Worm (Caenorhabditis elegans): ENCODE measurements around the gene str-30.

The str-30 gene

ce11 chrV:3724772-3725171, at the start of gene str-30:
Gene str-30, plus strand, starts transcription at chrV:3725072.
- TF ChIP-seq W03F9.2 (tag; optimal IDR thresholded peaks at IDR 0.05) (no peak), him-1 (tag; optimal IDR thresholded peaks at IDR 0.05) (no peak), dao-5 (tag; optimal IDR thresholded peaks at IDR 0.05) (no peak)

ce11 chrV:3677212-3677611, 47.7 kb upstream of the str-30 start:
- TF ChIP-seq dao-5 (tag; optimal IDR thresholded peaks at IDR 0.05) (no peak), W03F9.2 (tag; optimal IDR thresholded peaks at IDR 0.05) (no peak), him-1 (tag; optimal IDR thresholded peaks at IDR 0.05) (no peak)

ce11 chrV:3678513-3678912, 46.4 kb upstream of the str-30 start:
- TF ChIP-seq W03F9.2 (tag; optimal IDR thresholded peaks at IDR 0.05), result no peak
- no peak for TF ChIP-seq him-1 (tag; optimal IDR thresholded peaks at IDR 0.05)
- TF ChIP-seq dao-5 (tag; optimal IDR thresholded peaks at IDR 0.05), result no peak

- TF ChIP-seq W03F9.2 (tag; optimal IDR thresholded peaks at IDR 0.05), result no peak
- TF ChIP-seq dao-5 (tag; optimal IDR thresholded peaks at IDR 0.05), result no peak
- TF ChIP-seq him-1 (tag; optimal IDR thresholded peaks at IDR 0.05), result no peak
Observed at ce11 chrV:3682553-3682952, 42.3 kb upstream of the str-30 start, which contains the start of gene W08A12.3. Gene W08A12.3, plus strand, starts transcription at chrV:3682853.

- TF ChIP-seq dao-5 (tag; optimal IDR thresholded peaks at IDR 0.05) (no peak), him-1 (tag; optimal IDR thresholded peaks at IDR 0.05) (no peak), W03F9.2 (tag; optimal IDR thresholded peaks at IDR 0.05) (no peak)
Observed at ce11 chrV:3685790-3686208, 39.1 kb upstream of the str-30 start, which contains the start of gene W08A12.2. Gene W08A12.2, minus strand, starts transcription at chrV:3685892.

- no peak for TF ChIP-seq W03F9.2 (tag; optimal IDR thresholded peaks at IDR 0.05)
Observed at ce11 chrV:3686292-3686691, 38.6 kb upstream of the str-30 start.

ce11 chrV:3686899-3687298, 38.0 kb upstream of the str-30 start, which contains the start of gene unc-132:
Gene unc-132, plus strand, starts transcription at chrV:3687106.
- TF ChIP-seq him-1 (tag; optimal IDR thresholded peaks at IDR 0.05) (no peak), dao-5 (tag; optimal IDR thresholded peaks at IDR 0.05) (no peak), W03F9.2 (tag; optimal IDR thresholded peaks at IDR 0.05) (no peak)

ce11 chrV:3688733-3689132, 36.1 kb upstream of the str-30 start:
- TF ChIP-seq W03F9.2 (tag; optimal IDR thresholded peaks at IDR 0.05) (no peak), him-1 (tag; optimal IDR thresholded peaks at IDR 0.05) (no peak), dao-5 (tag; optimal IDR thresholded peaks at IDR 0.05) (no peak)

ce11 chrV:3692613-3693012, 32.3 kb upstream of the str-30 start:
- TF ChIP-seq him-1 (tag; optimal IDR thresholded peaks at IDR 0.05) (no peak), dao-5 (tag; optimal IDR thresholded peaks at IDR 0.05) (no peak), W03F9.2 (tag; optimal IDR thresholded peaks at IDR 0.05) (no peak)

ce11 chrV:3693657-3694056, 31.2 kb upstream of the str-30 start:
- TF ChIP-seq dao-5 (tag; optimal IDR thresholded peaks at IDR 0.05), result no peak
- no peak for TF ChIP-seq him-1 (tag; optimal IDR thresholded peaks at IDR 0.05)
- TF ChIP-seq W03F9.2 (tag; optimal IDR thresholded peaks at IDR 0.05), result no peak

ce11 chrV:3695254-3695653, 29.6 kb upstream of the str-30 start:
- TF ChIP-seq dao-5 (tag; optimal IDR thresholded peaks at IDR 0.05) (no peak), W03F9.2 (tag; optimal IDR thresholded peaks at IDR 0.05) (no peak), him-1 (tag; optimal IDR thresholded peaks at IDR 0.05) (no peak)

- TF ChIP-seq W03F9.2 (tag; optimal IDR thresholded peaks at IDR 0.05), result no peak
Observed at ce11 chrV:3697071-3697470, 27.8 kb upstream of the str-30 start.

ce11 chrV:3698497-3698896, 26.4 kb upstream of the str-30 start:
- TF ChIP-seq W03F9.2 (tag; optimal IDR thresholded peaks at IDR 0.05) (no peak), him-1 (tag; optimal IDR thresholded peaks at IDR 0.05) (no peak), dao-5 (tag; optimal IDR thresholded peaks at IDR 0.05) (no peak)

- TF ChIP-seq him-1 (tag; optimal IDR thresholded peaks at IDR 0.05), result no peak
- no peak for TF ChIP-seq dao-5 (tag; optimal IDR thresholded peaks at IDR 0.05)
- no peak for TF ChIP-seq W03F9.2 (tag; optimal IDR thresholded peaks at IDR 0.05)
Observed at ce11 chrV:3702998-3703397, 21.9 kb upstream of the str-30 start.

ce11 chrV:3703888-3704287, 21.0 kb upstream of the str-30 start:
- no peak for TF ChIP-seq dao-5 (tag; optimal IDR thresholded peaks at IDR 0.05)
- TF ChIP-seq W03F9.2 (tag; optimal IDR thresholded peaks at IDR 0.05), result no peak
- TF ChIP-seq him-1 (tag; optimal IDR thresholded peaks at IDR 0.05), result peak; percentile 61

- TF ChIP-seq dao-5 (tag; optimal IDR thresholded peaks at IDR 0.05) (no peak), W03F9.2 (tag; optimal IDR thresholded peaks at IDR 0.05) (no peak), him-1 (tag; optimal IDR thresholded peaks at IDR 0.05) (no peak)
Observed at ce11 chrV:3704688-3705087, 20.2 kb upstream of the str-30 start, which contains the start of gene lin-40. Gene lin-40, plus strand, starts transcription at chrV:3704988.

Data from whole organism, L4/young adult.